Fruit fly (Drosophila melanogaster) whole organism, adult: ENCODE data around the gene p38c.

Experiments
- CG11617 ChIP-seq: fragments of 200-800 bp; sonication (Bioruptor generic); optimal IDR thresholded peaks from 2 replicates; lab custom pipeline; 2017; ENCODE audit warnings: mild to moderate bottlenecking, missing biosample characterization, missing genetic modification reagents, missing genetic modification characterization
- CG12768 ChIP-seq: fragments of 200-800 bp; sonication (Bioruptor generic); optimal IDR thresholded peaks from 2 replicates; lab custom pipeline; 2017; ENCODE audit warnings: missing biosample characterization, missing genetic modification characterization, mild to moderate bottlenecking, moderate library complexity, missing genetic modification reagents
- CG14711 ChIP-seq: fragments of 200-800 bp; sonication (Bioruptor generic); optimal IDR thresholded peaks from 2 replicates; lab custom pipeline; 2018; ENCODE audit warnings: missing biosample characterization, mild to moderate bottlenecking, missing genetic modification characterization, moderate library complexity
- CG1620 ChIP-seq: fragments of 200-800 bp; sonication (Bioruptor generic); optimal IDR thresholded peaks from 2 replicates; lab custom pipeline; 2016; ENCODE audit warnings: missing biosample characterization, missing genetic modification characterization
- CG33017 ChIP-seq: fragments of 200-800 bp; sonication (Bioruptor generic); optimal IDR thresholded peaks from 2 replicates; lab custom pipeline; 2018; ENCODE audit warnings: missing biosample characterization, mild to moderate bottlenecking, missing genetic modification characterization, moderate library complexity
- CG5204 ChIP-seq: fragments of 200-800 bp; sonication (Bioruptor generic); optimal IDR thresholded peaks from 2 replicates; lab custom pipeline; 2016; ENCODE audit warnings: missing biosample characterization, missing genetic modification characterization
- CG7045 ChIP-seq: fragments of 200-800 bp; sonication (Bioruptor generic); optimal IDR thresholded peaks from 2 replicates; lab custom pipeline; 2017; ENCODE audit warnings: missing biosample characterization, mild to moderate bottlenecking, missing genetic modification characterization
- CG7101 ChIP-seq: fragments of 200-800 bp; sonication (Bioruptor generic); optimal IDR thresholded peaks from 2 replicates; lab custom pipeline; 2018; ENCODE audit warnings: missing biosample characterization, mild to moderate bottlenecking, missing genetic modification characterization, moderate library complexity
- Clk ChIP-seq: fragments of 200-800 bp; sonication (Bioruptor generic); optimal IDR thresholded peaks from 2 replicates; lab custom pipeline; 2017; ENCODE audit warnings: missing biosample characterization, missing genetic modification characterization
- Crg-1 ChIP-seq: fragments of 200-800 bp; sonication (Bioruptor generic); optimal IDR thresholded peaks from 2 replicates; lab custom pipeline; 2016; ENCODE audit warnings: missing biosample characterization, missing genetic modification characterization
- Hr96 ChIP-seq: fragments of 200-800 bp; sonication (Bioruptor generic); optimal IDR thresholded peaks from 2 replicates; lab custom pipeline; 2016; ENCODE audit warnings: missing biosample characterization, missing genetic modification characterization
- Mnt ChIP-seq: fragments of 200-800 bp; sonication (Bioruptor generic); optimal IDR thresholded peaks from 2 replicates; lab custom pipeline; 2016; ENCODE audit warnings: missing biosample characterization, mild to moderate bottlenecking, missing genetic modification characterization
- bab1 ChIP-seq: fragments of 200-800 bp; sonication (Bioruptor generic); optimal IDR thresholded peaks from 3 replicates; lab custom pipeline; 2019; ENCODE audit warnings: missing biosample characterization, mild to moderate bottlenecking, missing genetic modification characterization, moderate library complexity
- cic ChIP-seq: fragments of 200-800 bp; sonication (Bioruptor generic); optimal IDR thresholded peaks from 2 replicates; lab custom pipeline; 2017; ENCODE audit warnings: missing biosample characterization, mild to moderate bottlenecking, missing genetic modification characterization, moderate library complexity
- cnc ChIP-seq, 2 experiments: fragments of >200 bp; optimal IDR thresholded peaks; 2 replicates each; lab custom pipeline; 2017
- kay ChIP-seq: fragments of 200-800 bp; sonication (Bioruptor generic); peaks from one replicate; lab custom pipeline; 2016; ENCODE audit warnings: missing biosample characterization, missing genetic modification characterization, borderline replicate concordance
- ovo ChIP-seq: fragments of 200-800 bp; sonication (Bioruptor generic); optimal IDR thresholded peaks from 2 replicates; lab custom pipeline; 2016; ENCODE audit warnings: missing biosample characterization, missing genetic modification characterization
- pad ChIP-seq: fragments of 200-800 bp; sonication (Bioruptor generic); optimal IDR thresholded peaks from 3 replicates; lab custom pipeline; 2017; ENCODE audit warnings: missing biosample characterization, missing genetic modification characterization, mild to moderate bottlenecking, moderate library complexity, missing genetic modification reagents
- tj ChIP-seq: fragments of 200-800 bp; sonication (Bioruptor generic); optimal IDR thresholded peaks from 3 replicates; lab custom pipeline; 2017; ENCODE audit warnings: missing biosample characterization, mild to moderate bottlenecking, missing genetic modification characterization, moderate library complexity
- toe ChIP-seq: fragments of 200-800 bp; sonication (Bioruptor generic); optimal IDR thresholded peaks from 2 replicates; lab custom pipeline; 2016; ENCODE audit warnings: missing biosample characterization, missing genetic modification characterization

Gene p38c

DNA sequence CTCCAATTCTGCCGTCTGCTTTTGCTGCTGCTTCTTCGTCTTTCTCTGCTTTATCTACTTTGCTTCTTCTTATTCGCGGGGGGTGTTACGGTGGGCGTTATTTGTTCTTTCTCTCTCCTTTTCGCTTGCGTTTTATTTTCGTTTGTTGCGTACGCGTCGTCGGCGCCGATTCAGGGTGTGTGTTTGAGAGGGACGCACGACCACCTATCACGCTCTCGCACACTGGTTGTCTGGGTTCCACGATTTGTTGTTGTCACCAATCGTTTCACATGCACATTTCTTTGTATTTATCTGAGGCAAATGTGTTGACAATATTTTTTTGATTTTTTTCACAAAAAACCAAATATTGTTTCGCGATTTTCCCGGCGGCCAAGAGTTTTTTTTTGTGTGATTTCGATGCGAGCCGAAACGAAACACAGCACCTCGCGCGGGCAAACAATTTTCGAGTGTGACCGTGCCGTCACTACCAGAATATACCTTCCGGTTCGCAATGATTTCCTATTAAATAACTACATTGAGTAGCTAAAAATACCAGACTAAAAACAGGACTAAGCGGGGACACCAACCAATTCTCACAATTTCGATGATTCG is 44.6 kb downstream of the p38c start, which contains the start of gene Syx1A:
Syx1A (minus strand) TSS at position 452 of the 591 bp plus-strand sequence.
- TF ChIP-seq pad (GFP tag; lab: Kevin White, UChicago) (no peak), Hr96 (GFP tag; lab: Kevin White, UChicago) (peak; percentile 19), CG12768 (no peak), bab1 (GFP tag; lab: Kevin White, UChicago) (peak; percentile 49), tj (peak; percentile 64), CG7045 (no peak), CG33017 (tag; lab: Kevin White, UChicago) (peak; percentile 33), CG1620 (GFP tag; lab: Kevin White, UChicago) (peak; percentile 34), Mnt (peak; percentile 47), cnc (optimal IDR thresholded peaks at IDR 0.05; lab: Kevin White, UChicago) (no peak), CG5204 (peak; percentile 3), ovo (GFP tag; lab: Kevin White, UChicago) (peak; percentile 26), CG14711 (tag; lab: Kevin White, UChicago) (peak; percentile 28), kay (GFP tag; lab: Kevin White, UChicago) (no peak), CG7101 (tag; lab: Kevin White, UChicago) (no peak), toe (GFP tag; lab: Kevin White, UChicago) (no peak), Crg-1 (GFP tag; lab: Kevin White, UChicago) (peak; percentile 34), CG11617 (GFP tag; lab: Kevin White, UChicago) (peak; percentile 34), Clk (GFP tag; lab: Kevin White, UChicago) (no peak), cic (GFP tag; lab: Kevin White, UChicago) (peak; percentile 52)

DNA sequence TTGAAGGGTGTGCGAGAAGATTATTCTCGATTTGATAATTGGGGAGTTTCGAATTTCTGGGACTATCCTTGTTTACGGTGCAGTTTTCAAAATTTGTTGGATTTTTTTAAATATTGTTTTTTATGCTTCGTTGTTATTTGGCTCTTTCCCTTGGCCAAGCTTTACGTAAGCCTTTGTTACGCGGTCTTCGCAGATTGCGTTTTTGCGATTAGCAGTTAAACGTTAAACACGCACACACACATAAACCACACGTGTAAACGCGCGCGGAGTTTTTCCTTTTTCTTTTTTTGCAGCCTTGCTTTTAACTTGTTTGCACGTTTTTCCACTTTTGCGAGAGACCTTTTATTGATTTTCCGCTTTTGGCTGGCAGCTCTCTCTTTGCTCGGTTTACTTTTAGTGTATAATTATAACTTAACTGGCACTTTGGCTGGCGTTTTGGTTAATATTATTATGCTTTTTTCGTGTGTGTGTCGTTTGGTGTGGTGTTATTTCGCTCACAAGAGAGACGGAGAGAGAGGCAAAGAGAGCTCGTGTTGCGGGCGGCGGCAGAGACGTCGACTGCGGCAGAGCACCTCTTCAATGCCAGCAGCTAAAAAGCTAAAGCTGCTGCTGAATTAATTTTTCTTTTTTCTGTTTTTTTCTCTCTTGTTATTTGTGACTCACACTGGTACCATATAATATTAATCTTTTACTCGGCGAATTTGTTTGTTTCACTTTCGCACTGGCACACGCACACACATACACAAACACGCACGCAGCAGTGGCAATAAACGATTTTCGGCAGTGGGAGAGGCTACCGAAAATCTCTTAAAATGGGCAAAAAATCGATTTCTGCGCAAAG is 45.3 kb downstream of the p38c start:
- TF ChIP-seq kay (GFP tag; lab: Kevin White, UChicago) (peak; percentile 76), CG5204 (no peak), tj (peak; percentile 48)

DNA sequence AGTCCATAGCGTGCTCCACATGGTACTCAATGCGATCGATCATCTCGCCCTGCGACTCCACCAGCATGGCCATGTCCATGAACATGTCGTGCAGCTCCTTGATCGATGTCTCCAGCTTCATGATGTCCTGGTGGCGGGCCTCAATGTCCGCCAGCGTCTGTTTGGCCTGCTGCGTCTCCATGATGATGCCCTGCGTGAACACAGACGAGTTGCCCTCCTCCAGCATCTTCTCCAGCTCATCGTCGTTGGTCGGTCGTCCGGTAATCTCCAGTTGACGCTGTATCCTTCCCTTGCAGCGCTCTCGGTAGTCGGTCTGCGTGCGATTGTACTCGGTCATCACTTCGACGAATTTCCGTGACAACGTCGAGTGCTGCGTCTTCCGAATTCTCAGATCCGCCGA is 46.3 kb downstream of the p38c start:
- TF ChIP-seq Crg-1 (GFP tag; lab: Kevin White, UChicago) (no peak), CG7101 (tag; lab: Kevin White, UChicago) (no peak), CG7045 (no peak), bab1 (GFP tag; lab: Kevin White, UChicago) (no peak), CG1620 (GFP tag; lab: Kevin White, UChicago) (no peak), cnc (optimal IDR thresholded peaks at IDR 0.05; lab: Kevin White, UChicago) (no peak), tj (no peak), CG5204 (no peak), CG33017 (tag; lab: Kevin White, UChicago) (no peak), toe (GFP tag; lab: Kevin White, UChicago) (no peak), CG14711 (tag; lab: Kevin White, UChicago) (no peak), cic (GFP tag; lab: Kevin White, UChicago) (no peak)

DNA sequence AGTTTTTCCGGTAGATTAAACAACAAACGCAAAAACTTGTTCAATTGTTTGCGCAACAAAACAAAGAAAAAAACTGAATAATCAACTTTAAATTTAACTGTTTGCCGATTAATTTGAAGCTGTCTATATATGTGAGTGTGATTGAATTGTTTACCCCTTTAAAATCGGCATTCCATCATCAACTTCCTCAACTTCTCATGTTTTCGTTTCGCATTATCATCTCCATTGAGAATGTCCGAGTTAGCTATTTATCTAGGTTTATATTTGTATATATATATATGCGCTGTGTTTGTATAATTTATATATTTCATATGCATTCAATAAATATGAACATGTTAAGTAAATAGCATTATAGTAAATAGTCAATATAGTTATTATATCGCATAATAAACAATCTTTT is 47.6 kb downstream of the p38c start:
- peak; percentile 76 for TF ChIP-seq kay (GFP tag; lab: Kevin White, UChicago)
- TF ChIP-seq CG12768, result no peak

DNA sequence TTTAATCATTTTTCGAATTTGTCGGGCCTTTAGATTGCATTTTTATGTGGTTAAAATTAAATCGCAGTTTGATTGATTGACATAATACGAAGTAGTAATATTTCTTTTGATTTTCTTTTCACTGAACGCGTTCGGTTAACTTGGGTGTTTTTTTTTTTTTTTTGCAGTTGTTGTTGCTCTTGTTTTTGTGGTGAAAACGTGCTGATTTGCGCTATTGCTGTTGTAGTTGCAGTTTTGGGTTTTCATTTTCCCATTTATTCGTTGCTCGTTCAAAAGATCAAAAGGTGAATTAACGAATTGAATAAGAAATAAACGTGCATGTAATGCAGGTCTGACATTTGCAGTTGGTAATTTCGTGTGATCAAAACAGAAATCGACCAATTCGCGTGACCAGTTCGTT is 48.6 kb downstream of the p38c start:
- TF ChIP-seq cnc (optimal IDR thresholded peaks at IDR 0.05; lab: Kevin White, UChicago) (no peak), tj (peak; percentile 71)

DNA sequence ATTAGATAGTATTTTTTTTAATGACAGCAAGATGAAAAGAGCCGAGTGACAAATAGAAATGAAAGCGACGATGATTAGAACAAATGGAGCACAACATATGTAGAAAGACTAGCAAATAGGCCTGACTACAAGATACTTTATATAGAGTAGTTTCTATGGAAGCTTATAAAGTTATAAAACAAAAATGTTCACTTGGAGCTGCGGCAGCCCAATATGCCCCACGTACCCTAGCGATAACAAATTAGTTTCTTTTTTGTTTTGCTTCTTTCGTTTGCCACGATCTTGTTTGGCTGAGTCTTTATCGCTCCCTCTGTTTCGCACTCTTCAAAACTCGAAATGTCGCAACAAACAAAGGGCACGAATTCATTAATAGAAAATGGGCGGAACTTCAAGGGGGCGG is 49.3 kb downstream of the p38c start:
- TF ChIP-seq bab1 (GFP tag; lab: Kevin White, UChicago) (no peak), CG1620 (GFP tag; lab: Kevin White, UChicago) (no peak), CG7045 (no peak), cnc (optimal IDR thresholded peaks at IDR 0.05; lab: Kevin White, UChicago) (no peak), Mnt (no peak), CG11617 (GFP tag; lab: Kevin White, UChicago) (no peak), Hr96 (GFP tag; lab: Kevin White, UChicago) (no peak), Crg-1 (GFP tag; lab: Kevin White, UChicago) (no peak), Clk (GFP tag; lab: Kevin White, UChicago) (no peak)
